Worm (Caenorhabditis elegans) whole organism, L2 larva: Measurements from ENCODE around the gene T08D10.3.
A peak's percentile ranks its signal among the peaks of the same experiment; 100 is the strongest.

ENCODE experiments used
- F13H6.1 ChIP-seq: sonication (generic microtip); optimal IDR thresholded peaks from 2 replicates; lab custom pipeline; 2016; ENCODE audit warnings: missing genetic modification characterization, missing compliant biosample characterization
- R02D3.7 ChIP-seq: fragments of 150-350 bp; optimal IDR thresholded peaks from 2 replicates; lab custom pipeline; 2014; ENCODE audit warnings: missing biosample characterization, missing genetic modification characterization
- Y55F3AM.14 ChIP-seq: fragments of 200-800 bp; sonication (Bioruptor generic); optimal IDR thresholded peaks from 2 replicates; lab custom pipeline; 2018; ENCODE audit warnings: mild to moderate bottlenecking, missing genetic modification characterization, missing compliant biosample characterization
- ZK546.5 ChIP-seq: sonication (generic microtip); optimal IDR thresholded peaks from 2 replicates; lab custom pipeline; 2017; ENCODE audit warnings: missing biosample characterization, missing genetic modification characterization
- aly-2 ChIP-seq: fragments of 150-350 bp; optimal IDR thresholded peaks from 2 replicates; lab custom pipeline; 2014; ENCODE audit warnings: missing biosample characterization, missing genetic modification characterization
- ama-1 ChIP-seq: fragments of 150-350 bp; optimal IDR thresholded peaks from 2 replicates; lab custom pipeline; 2018; ENCODE audit warnings: inconsistent platforms
- ceh-16 ChIP-seq: fragments of 150-350 bp; optimal IDR thresholded peaks from 2 replicates; lab custom pipeline; 2014; ENCODE audit warnings: missing biosample characterization, missing genetic modification characterization
- ceh-82 ChIP-seq: fragments of 150-350 bp; optimal IDR thresholded peaks from 2 replicates; lab custom pipeline; 2014; ENCODE audit warnings: missing biosample characterization, missing genetic modification characterization
- crh-2 ChIP-seq: sonication (generic microtip); optimal IDR thresholded peaks from 2 replicates; lab custom pipeline; 2017; ENCODE audit warnings: missing biosample characterization, missing genetic modification characterization
- dmd-4 ChIP-seq: sonication (generic microtip); optimal IDR thresholded peaks from 2 replicates; lab custom pipeline; 2017; ENCODE audit warnings: missing biosample characterization, missing genetic modification characterization
- egl-27 ChIP-seq: sonication (generic microtip); optimal IDR thresholded peaks from 3 replicates; lab custom pipeline; 2017; ENCODE audit warnings: missing biosample characterization, missing genetic modification reagents, missing genetic modification characterization
- elt-3 ChIP-seq: sonication (generic microtip); optimal IDR thresholded peaks from 2 replicates; lab custom pipeline; 2017; ENCODE audit warnings: missing biosample characterization, missing genetic modification characterization
- fos-1 ChIP-seq: fragments of 150-350 bp; optimal IDR thresholded peaks from 2 replicates; lab custom pipeline; 2014; ENCODE audit warnings: missing biosample characterization, missing genetic modification characterization
- lin-11 ChIP-seq: fragments of 150-350 bp; sonication (generic microtip); optimal IDR thresholded peaks from 2 replicates; lab custom pipeline; 2014; ENCODE audit warnings: missing biosample characterization, missing genetic modification characterization, inconsistent platforms, mixed read lengths
- lin-13 ChIP-seq: fragments of 150-350 bp; optimal IDR thresholded peaks from 2 replicates; lab custom pipeline; 2014; ENCODE audit warnings: missing biosample characterization, missing genetic modification reagents, missing genetic modification characterization
- lin-39 ChIP-seq: fragments of 150-350 bp; optimal IDR thresholded peaks from 2 replicates; lab custom pipeline; 2014; ENCODE audit warnings: missing biosample characterization, missing genetic modification reagents, missing genetic modification characterization
- lsy-2 ChIP-seq, 2 experiments: fragments of 150-350 bp in 1 of 2; sonication (generic microtip) in 1 of 2; optimal IDR thresholded peaks; 2 replicates each; lab custom pipeline; 2014 to 2017; ENCODE audit warnings: missing biosample characterization in 2 of 2, missing genetic modification characterization in 2 of 2
- mab-5 ChIP-seq: fragments of 150-350 bp; optimal IDR thresholded peaks from 2 replicates; lab custom pipeline; 2014; ENCODE audit warnings: missing biosample characterization, missing genetic modification characterization
- mbf-1 ChIP-seq: sonication (generic microtip); optimal IDR thresholded peaks from 2 replicates; lab custom pipeline; 2017; ENCODE audit warnings: missing biosample characterization, missing genetic modification characterization
- mdl-1 ChIP-seq, 2 experiments: fragments of 150-350 bp in 1 of 2; sonication (generic microtip) in 1 of 2; optimal IDR thresholded peaks; 2 replicates each; lab custom pipeline; 2017; ENCODE audit warnings: missing biosample characterization in 2 of 2, missing genetic modification characterization in 2 of 2
- nhr-10 ChIP-seq: sonication (generic microtip); optimal IDR thresholded peaks from 2 replicates; lab custom pipeline; 2017; ENCODE audit warnings: missing biosample characterization, missing genetic modification characterization
- nhr-11 ChIP-seq: fragments of 150-350 bp; optimal IDR thresholded peaks from 2 replicates; lab custom pipeline; 2014; ENCODE audit warnings: missing biosample characterization, missing genetic modification characterization
- nhr-12 ChIP-seq: fragments of 150-350 bp; optimal IDR thresholded peaks from 2 replicates; lab custom pipeline; 2014; ENCODE audit warnings: missing biosample characterization, missing genetic modification characterization
- nhr-21 ChIP-seq: fragments of 150-350 bp; optimal IDR thresholded peaks from 2 replicates; lab custom pipeline; 2014; ENCODE audit warnings: missing biosample characterization, missing genetic modification characterization
- nhr-237 ChIP-seq: fragments of 150-350 bp; optimal IDR thresholded peaks from 2 replicates; lab custom pipeline; 2014; ENCODE audit warnings: missing biosample characterization, missing genetic modification characterization
- nhr-77 ChIP-seq: fragments of 150-350 bp; optimal IDR thresholded peaks from 2 replicates; lab custom pipeline; 2014; ENCODE audit warnings: missing biosample characterization, missing genetic modification characterization
- peb-1 ChIP-seq: fragments of 150-350 bp; optimal IDR thresholded peaks from 2 replicates; lab custom pipeline; 2014; ENCODE audit warnings: missing biosample characterization, missing genetic modification characterization
- skn-1 ChIP-seq: sonication (generic microtip); optimal IDR thresholded peaks from 2 replicates; lab custom pipeline; 2017; ENCODE audit warnings: missing biosample characterization, missing genetic modification characterization
- sma-3 ChIP-seq: sonication (generic microtip); optimal IDR thresholded peaks from 2 replicates; lab custom pipeline; 2016; ENCODE audit warnings: missing genetic modification reagents, missing genetic modification characterization, missing compliant biosample characterization
- sma-9 ChIP-seq, 2 experiments: fragments of 150-350 bp in 1 of 2; sonication (generic microtip) in 1 of 2; optimal IDR thresholded peaks; 2 replicates each; lab custom pipeline; 2014 to 2016; ENCODE audit warnings: missing genetic modification characterization in 2 of 2, mild to moderate bottlenecking in 1 of 2, missing biosample characterization in 1 of 2, missing compliant biosample characterization in 1 of 2, missing genetic modification reagents in 1 of 2, moderate library complexity in 1 of 2
- snpc-4 ChIP-seq: fragments of 150-350 bp; optimal IDR thresholded peaks from 2 replicates; lab custom pipeline; 2014; ENCODE audit warnings: missing biosample characterization, missing genetic modification characterization
- unc-39 ChIP-seq: fragments of 150-350 bp; optimal IDR thresholded peaks from 2 replicates; lab custom pipeline; 2014; ENCODE audit warnings: missing biosample characterization, missing genetic modification characterization
- unc-55 ChIP-seq: fragments of 150-350 bp; sonication (generic microtip); optimal IDR thresholded peaks from 3 replicates; lab custom pipeline; 2014; ENCODE audit warnings: missing biosample characterization, missing genetic modification reagents, missing genetic modification characterization
- unc-62 ChIP-seq: fragments of 150-350 bp; optimal IDR thresholded peaks from 2 replicates; lab custom pipeline; 2014; ENCODE audit warnings: missing biosample characterization, missing genetic modification reagents, missing genetic modification characterization
- zag-1 ChIP-seq: fragments of 150-350 bp; optimal IDR thresholded peaks from 2 replicates; lab custom pipeline; 2014; ENCODE audit warnings: missing biosample characterization, missing genetic modification characterization
- ztf-11 ChIP-seq: sonication (generic microtip); optimal IDR thresholded peaks from 2 replicates; lab custom pipeline; 2017; ENCODE audit warnings: missing biosample characterization, missing genetic modification characterization
- ztf-4 ChIP-seq: fragments of 150-350 bp; optimal IDR thresholded peaks from 2 replicates; lab custom pipeline; 2014; ENCODE audit warnings: missing biosample characterization, missing genetic modification characterization

The T08D10.3 gene

ce11 chrX:11909168-11909567 lies 46.1 kb upstream of the T08D10.3 start:
- TF ChIP-seq nhr-11 (tag; lab: Kevin White, UChicago), result no peak
- peak; percentile 57 for TF ChIP-seq skn-1 (tag; lab: Kevin White, UChicago)
- peak; percentile 74 for TF ChIP-seq fos-1 (tag; lab: Kevin White, UChicago)

ce11 chrX:11910046-11910445 lies 45.2 kb upstream of the T08D10.3 start, which contains the start of gene Y62H9A.15:
TSS of gene Y62H9A.15 (minus strand) at chrX:11910145.
- peak; percentile 8 for TF ChIP-seq fos-1 (tag; lab: Kevin White, UChicago)
- TF ChIP-seq nhr-10 (tag; lab: Kevin White, UChicago), result no peak
- no peak for TF ChIP-seq mdl-1 (tag; optimal IDR thresholded peaks at IDR 0.05; lab: Kevin White, UChicago)
- TF ChIP-seq, all 48 proteins: peak for 1

ce11 chrX:11913824-11914223 lies 41.4 kb upstream of the T08D10.3 start, which contains the start of gene Y62H9A.12:
TSS of gene Y62H9A.12 (plus strand) at chrX:11914124.
- TF ChIP-seq aly-2 (tag; lab: Kevin White, UChicago) (no peak), Y55F3AM.14 (GFP tag; lab: Kevin White, UChicago) (no peak), nhr-77 (tag; lab: Kevin White, UChicago) (no peak), ama-1 (lab: Kevin White, UChicago) (no peak), ZK546.5 (tag; lab: Kevin White, UChicago) (no peak), mbf-1 (tag; lab: Kevin White, UChicago) (no peak), ceh-82 (tag; lab: Kevin White, UChicago) (no peak), zag-1 (no peak), nhr-12 (tag; lab: Kevin White, UChicago) (no peak), sma-9 (GFP tag; optimal IDR thresholded peaks at IDR 0.05; lab: Kevin White, UChicago) (no peak), sma-9 (tag; optimal IDR thresholded peaks at IDR 0.05; lab: Kevin White, UChicago) (no peak)

ce11 chrX:11916705-11917104 lies 38.5 kb upstream of the T08D10.3 start, which contains the start of gene Y62H9A.13:
TSS of gene Y62H9A.13 (plus strand) at chrX:11917005.
- TF ChIP-seq nhr-237 (no peak), peb-1 (tag; lab: Kevin White, UChicago) (no peak), nhr-10 (tag; lab: Kevin White, UChicago) (no peak), unc-55 (no peak), mbf-1 (tag; lab: Kevin White, UChicago) (no peak), snpc-4 (tag; lab: Kevin White, UChicago) (no peak), ztf-4 (tag; lab: Kevin White, UChicago) (no peak), lsy-2 (tag; optimal IDR thresholded peaks at IDR 0.05; lab: Kevin White, UChicago) (no peak), R02D3.7 (tag; lab: Kevin White, UChicago) (no peak), unc-39 (tag; lab: Kevin White, UChicago) (no peak), lin-13 (GFP tag; lab: Kevin White, UChicago) (no peak), zag-1 (no peak), sma-3 (no peak), ceh-16 (tag; lab: Kevin White, UChicago) (no peak), ceh-82 (tag; lab: Kevin White, UChicago) (no peak), aly-2 (tag; lab: Kevin White, UChicago) (no peak), nhr-11 (tag; lab: Kevin White, UChicago) (no peak), fos-1 (tag; lab: Kevin White, UChicago) (no peak)
- TF ChIP-seq, all 48 proteins: peak for 0

ce11 chrX:11917994-11918393 lies 37.2 kb upstream of the T08D10.3 start, which contains the start of gene Y62H9A.16:
TSS of gene Y62H9A.16 (plus strand) at chrX:11918294.
- TF ChIP-seq mdl-1 (tag; optimal IDR thresholded peaks at IDR 0.05; lab: Kevin White, UChicago) (no peak), dmd-4 (tag; lab: Kevin White, UChicago) (no peak), mab-5 (tag; lab: Kevin White, UChicago) (no peak), nhr-21 (tag; lab: Kevin White, UChicago) (no peak), unc-62 (GFP tag; lab: Kevin White, UChicago) (no peak), lin-11 (no peak), Y55F3AM.14 (GFP tag; lab: Kevin White, UChicago) (no peak), egl-27 (tag; lab: Kevin White, UChicago) (no peak), sma-9 (GFP tag; optimal IDR thresholded peaks at IDR 0.05; lab: Kevin White, UChicago) (no peak), sma-9 (tag; optimal IDR thresholded peaks at IDR 0.05; lab: Kevin White, UChicago) (no peak), nhr-10 (tag; lab: Kevin White, UChicago) (no peak), F13H6.1 (no peak), ztf-11 (tag; lab: Kevin White, UChicago) (no peak), lin-39 (no peak), mbf-1 (tag; lab: Kevin White, UChicago) (no peak), sma-3 (no peak), elt-3 (no peak), crh-2 (tag; lab: Kevin White, UChicago) (no peak), ceh-16 (tag; lab: Kevin White, UChicago) (no peak), ceh-82 (tag; lab: Kevin White, UChicago) (no peak)
